Fruit fly (Drosophila melanogaster): ENCODE data around the gene Pus7.

Pus7 gene

dm6 chr3L:8506975-8507441 is 2.8 kb upstream of the Pus7 start, which contains the start of gene CG43163 (continued):
- TF ChIP-seq CG4424 (GFP tag; optimal IDR thresholded peaks at IDR 0.05) (peak; percentile 66), CG10431 (GFP tag; optimal IDR thresholded peaks at IDR 0.05) (peak; percentile 37), HmgD (GFP tag; optimal IDR thresholded peaks at IDR 0.05) (no peak), Ssrp (tag; optimal IDR thresholded peaks at IDR 0.05) (peak; percentile 43), CG34376 (GFP tag; optimal IDR thresholded peaks at IDR 0.05) (peak; percentile 7), CG17802 (tag; optimal IDR thresholded peaks at IDR 0.05) (no peak), croc (GFP tag; conservative IDR thresholded peaks at IDR 0.05) (no peak), Lhr (GFP tag; optimal IDR thresholded peaks at IDR 0.05) (peak; percentile 86), HLH3B (GFP tag; IDR thresholded peaks at IDR 0.05) (peak; percentile 53; the same call in 1 of the 2 replicates), kah (GFP tag; optimal IDR thresholded peaks at IDR 0.05) (peak; percentile 53), Myb (GFP tag; optimal IDR thresholded peaks at IDR 0.05) (peak; percentile 7), CG17361 (GFP tag; IDR thresholded peaks at IDR 0.05) (peak; percentile 72; the same call in 2 of the 3 replicates), CG9609 (GFP tag; optimal IDR thresholded peaks at IDR 0.05) (peak; percentile 6), gce (GFP tag; IDR thresholded peaks at IDR 0.05) (peak; percentile 79), kni (GFP tag; optimal IDR thresholded peaks at IDR 0.05) (no peak), CG8359 (GFP tag; optimal IDR thresholded peaks at IDR 0.05; ENCODE audit: borderline replicate concordance) (no peak), grau (tag; optimal IDR thresholded peaks at IDR 0.05) (peak; percentile 70), al (GFP tag; IDR thresholded peaks at IDR 0.05) (peak; percentile 51; the same call in 1 of the 2 replicates), Hand (GFP tag; optimal IDR thresholded peaks at IDR 0.05) (no peak), CG4707 (GFP tag; optimal IDR thresholded peaks at IDR 0.05) (peak; percentile 22), hbn (GFP tag; IDR thresholded peaks at IDR 0.05; ENCODE audit: partially characterized antibody) (peak; percentile 32; the same call in 1 of the 2 replicates), eve (GFP tag; optimal IDR thresholded peaks at IDR 0.05) (no peak), ATbp (GFP tag; optimal IDR thresholded peaks at IDR 0.05) (peak; percentile 34), CG1024 (GFP tag; IDR thresholded peaks at IDR 0.05) (peak; percentile 58; the same call in 1 of the 2 replicates)

dm6 chr3L:8512428-8512827 is 2.6 kb downstream of the Pus7 start, which contains the start of gene CG6765:
TSS of gene CG6765 (plus strand) at chr3L:8512767.
- TF ChIP-seq CG5180 (GFP tag; optimal IDR thresholded peaks at IDR 0.05): peak; percentile 64
- TF ChIP-seq CG6254 (GFP tag; optimal IDR thresholded peaks at IDR 0.05): no peak
- TF ChIP-seq luna (GFP tag; optimal IDR thresholded peaks at IDR 0.05): no peak
- TF ChIP-seq CG2199 (GFP tag; IDR thresholded peaks at IDR 0.05): no peak
- no peak for TF ChIP-seq sna (GFP tag; IDR thresholded peaks at IDR 0.05; ENCODE audit: partially characterized antibody)
- TF ChIP-seq mld (GFP tag; IDR thresholded peaks at IDR 0.05; ENCODE audit: partially characterized antibody): 0 out of 3 replicates have a peak, but pooled peaks have one; percentile 31
- no peak for TF ChIP-seq CG3995 (GFP tag; optimal IDR thresholded peaks at IDR 0.05)
- TF ChIP-seq ash1 (GFP tag; optimal IDR thresholded peaks at IDR 0.05): no peak
- no peak for TF ChIP-seq CG4424 (GFP tag; optimal IDR thresholded peaks at IDR 0.05)
- TF ChIP-seq CG2202 (tag; optimal IDR thresholded peaks at IDR 0.05): no peak
- TF ChIP-seq crol (GFP tag; IDR thresholded peaks at IDR 0.05): no peak; the same call in 1 of the 2 replicates
- no peak for TF ChIP-seq prd (optimal IDR thresholded peaks at IDR 0.05)
- no peak for TF ChIP-seq prd (GFP tag; IDR thresholded peaks at IDR 0.05)
- TF ChIP-seq CG9727 (GFP tag; optimal IDR thresholded peaks at IDR 0.05): no peak
- TF ChIP-seq Oli (tag; optimal IDR thresholded peaks at IDR 0.05): no peak
- no peak for TF ChIP-seq hkb (optimal IDR thresholded peaks at IDR 0.05)
- TF ChIP-seq hkb (GFP tag; IDR thresholded peaks at IDR 0.05): no peak
- TF ChIP-seq CG14965 (GFP tag; optimal IDR thresholded peaks at IDR 0.05; ENCODE audit: borderline replicate concordance): no peak
- TF ChIP-seq CG2120 (GFP tag; optimal IDR thresholded peaks at IDR 0.05): no peak
- no peak for TF ChIP-seq corto (GFP tag; optimal IDR thresholded peaks at IDR 0.05)
- no peak for TF ChIP-seq Tbp (GFP tag; optimal IDR thresholded peaks at IDR 0.05)
- TF ChIP-seq Dfd (GFP tag; optimal IDR thresholded peaks at IDR 0.05): no peak
- TF ChIP-seq her (GFP tag; optimal IDR thresholded peaks at IDR 0.05): no peak
- TF ChIP-seq HLH3B (GFP tag; IDR thresholded peaks at IDR 0.05): no peak
- no peak for TF ChIP-seq CG9876 (GFP tag; optimal IDR thresholded peaks at IDR 0.05)
- no peak for TF ChIP-seq H15 (GFP tag; IDR thresholded peaks at IDR 0.05)
- no peak for TF ChIP-seq CG2712 (tag; optimal IDR thresholded peaks at IDR 0.05)
- TF ChIP-seq CG5953 (GFP tag; IDR thresholded peaks at IDR 0.05): no peak
- peak; percentile 75 for TF ChIP-seq CG1832 (GFP tag; optimal IDR thresholded peaks at IDR 0.05)

Data from whole organism, embryonic.